Comparison of ENCODE assay signal across 5 fruit fly cellular contexts in the genomic region with DNA sequence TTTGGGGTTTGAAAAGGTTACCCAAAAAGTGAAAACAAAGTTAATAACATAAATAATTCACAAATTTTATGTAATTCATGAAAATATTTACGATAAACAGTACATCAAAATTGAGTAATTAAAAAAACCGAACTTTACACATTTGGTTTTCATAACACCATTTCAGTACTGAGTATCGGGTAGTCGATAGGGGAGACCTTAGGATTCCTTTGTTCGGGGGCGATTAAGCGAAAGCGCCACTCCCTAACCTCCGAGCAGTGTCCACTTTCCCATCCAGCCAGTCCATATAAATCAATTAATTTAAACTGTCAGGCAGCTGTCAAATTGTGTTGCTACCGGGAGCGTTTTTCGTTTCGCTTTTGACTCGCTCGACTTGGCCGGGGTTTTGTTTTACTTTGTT.
TF ChIP-seq lines count a peak whose summit lies in the region.

No protein-coding gene starts in this region.

- TF ChIP-seq CTCF in whole organism, embryonic (GFP tag; optimal IDR thresholded peaks at IDR 0.05; lab: Kevin White, UChicago), result no peak

TF ChIP-seq in whole organism, 6 proteins besides CTCF, POLR2A, EP300 and RAD21:
- TF ChIP-seq CG8478 (optimal IDR thresholded peaks at IDR 0.05; lab: Kevin White, UChicago) (no peak), usp (GFP tag; optimal IDR thresholded peaks at IDR 0.05; lab: Kevin White, UChicago) (no peak), Dll (optimal IDR thresholded peaks at IDR 0.05; lab: Kevin White, UChicago) (no peak), pan (optimal IDR thresholded peaks at IDR 0.05; lab: Kevin White, UChicago) (peak; percentile 68)

TF ChIP-seq in whole organism, embryonic, 481 proteins besides CTCF, POLR2A, EP300 and RAD21 (continues in another document):
- no peak for TF ChIP-seq fd3F (GFP tag; optimal IDR thresholded peaks at IDR 0.05; lab: Kevin White, UChicago)
- peak; percentile 41 for TF ChIP-seq CoRest (tag; optimal IDR thresholded peaks at IDR 0.05; lab: Kevin White, UChicago)
- peak; percentile 27 for TF ChIP-seq CG30431 (GFP tag; optimal IDR thresholded peaks at IDR 0.05; lab: Kevin White, UChicago)
- no peak for TF ChIP-seq Aef1 (GFP tag; IDR thresholded peaks at IDR 0.05; lab: Robert Waterston, UW)
- TF ChIP-seq prd (optimal IDR thresholded peaks at IDR 0.05; lab: Kevin White, UChicago), result no peak
- peak; percentile 40; the same call in 1 of the 3 replicates for TF ChIP-seq prd (GFP tag; IDR thresholded peaks at IDR 0.05; lab: Robert Waterston, UW)
- peak; percentile 74 for TF ChIP-seq otp (GFP tag; IDR thresholded peaks at IDR 0.05; lab: Robert Waterston, UW)
- peak; percentile 67 for TF ChIP-seq CG17829 (tag; optimal IDR thresholded peaks at IDR 0.05; lab: Kevin White, UChicago)
- TF ChIP-seq CG7745 (tag; optimal IDR thresholded peaks at IDR 0.05; lab: Kevin White, UChicago), result no peak
- TF ChIP-seq HLH4C (GFP tag; IDR thresholded peaks at IDR 0.05; lab: Robert Waterston, UW; ENCODE audit: partially characterized antibody), result no peak
- no peak for TF ChIP-seq zf30C (GFP tag; optimal IDR thresholded peaks at IDR 0.05; lab: Kevin White, UChicago)
- peak in 1 of 2 experiments; percentile 32 for TF ChIP-seq dpn (GFP tag; optimal IDR thresholded peaks at IDR 0.05; lab: Kevin White, UChicago)
- TF ChIP-seq CG3726 (GFP tag; IDR thresholded peaks at IDR 0.05; lab: Robert Waterston, UW), result 0 out of 3 replicates have a peak, but pooled peaks have one; percentile 33
- TF ChIP-seq CG18476 (GFP tag; optimal IDR thresholded peaks at IDR 0.05; lab: Kevin White, UChicago), result peak; percentile 24
- peak; percentile 50 for TF ChIP-seq CG31441 (GFP tag; IDR thresholded peaks at IDR 0.05; lab: Robert Waterston, UW)
- TF ChIP-seq unpg (GFP tag; optimal IDR thresholded peaks at IDR 0.05; lab: Kevin White, UChicago), result peak; percentile 45
- no peak for TF ChIP-seq tap (tag; optimal IDR thresholded peaks at IDR 0.05; lab: Kevin White, UChicago)
- TF ChIP-seq CG8765 (GFP tag; IDR thresholded peaks at IDR 0.05; lab: Robert Waterston, UW), result 0 out of 2 replicates have a peak, but pooled peaks have one; percentile 10
- peak; percentile 71 for TF ChIP-seq CG17361 (GFP tag; IDR thresholded peaks at IDR 0.05; lab: Robert Waterston, UW)

TF ChIP-seq in whole organism, prepupa, 60 proteins besides CTCF, POLR2A, EP300 and RAD21 (continues in another document):
- TF ChIP-seq CG11294 (GFP tag; IDR thresholded peaks at IDR 0.05; lab: Robert Waterston, UW) (no peak), CG6854 (GFP tag; optimal IDR thresholded peaks at IDR 0.05; lab: Kevin White, UChicago) (peak; percentile 0), Sox14 (GFP tag; optimal IDR thresholded peaks at IDR 0.05; lab: Kevin White, UChicago) (peak; percentile 58), esn (GFP tag; optimal IDR thresholded peaks at IDR 0.05; lab: Kevin White, UChicago) (peak; percentile 68), Smox (GFP tag; optimal IDR thresholded peaks at IDR 0.05; lab: Kevin White, UChicago) (peak; percentile 54), Hr4 (GFP tag; optimal IDR thresholded peaks at IDR 0.05; lab: Kevin White, UChicago) (peak; percentile 12), CG4318 (GFP tag; optimal IDR thresholded peaks at IDR 0.05; lab: Kevin White, UChicago) (no peak), eg (GFP tag; IDR thresholded peaks at IDR 0.05; lab: Robert Waterston, UW) (no peak), Lpt (GFP tag; optimal IDR thresholded peaks at IDR 0.05; lab: Kevin White, UChicago) (no peak), CG8319 (GFP tag; optimal IDR thresholded peaks at IDR 0.05; lab: Kevin White, UChicago) (no peak), pdm3 (GFP tag; optimal IDR thresholded peaks at IDR 0.05; lab: Kevin White, UChicago) (peak; percentile 23), CG6163 (GFP tag; IDR thresholded peaks at IDR 0.05; lab: Robert Waterston, UW) (0 out of 3 replicates have a peak, but pooled peaks have one; percentile 17), Eip78C (GFP tag; lab: Kevin White, UChicago) (peak; percentile 79), Eip75B (GFP tag; optimal IDR thresholded peaks at IDR 0.05; lab: Kevin White, UChicago) (peak; percentile 27), CG6276 (GFP tag; optimal IDR thresholded peaks at IDR 0.05; lab: Kevin White, UChicago) (no peak), CG8632 (GFP tag; optimal IDR thresholded peaks at IDR 0.05; lab: Kevin White, UChicago) (peak; percentile 7), CG11762 (GFP tag; optimal IDR thresholded peaks at IDR 0.05; lab: Kevin White, UChicago; ENCODE audit: insufficient read depth) (no peak), CG15336 (GFP tag; IDR thresholded peaks at IDR 0.05; lab: Robert Waterston, UW) (no peak), CG6808 (GFP tag; optimal IDR thresholded peaks at IDR 0.05; lab: Kevin White, UChicago) (no peak), cyc (GFP tag; optimal IDR thresholded peaks at IDR 0.05; lab: Kevin White, UChicago) (peak; percentile 9), Ets21C (GFP tag; optimal IDR thresholded peaks at IDR 0.05; lab: Kevin White, UChicago) (peak; percentile 38), Hr39 (GFP tag; optimal IDR thresholded peaks at IDR 0.05; lab: Kevin White, UChicago) (peak; percentile 72)

TF ChIP-seq in whole organism, pupa, 21 proteins besides CTCF, POLR2A, EP300 and RAD21:
- TF ChIP-seq CG34367 (tag; optimal IDR thresholded peaks at IDR 0.05; lab: Kevin White, UChicago) (no peak), CG8159 (tag; optimal IDR thresholded peaks at IDR 0.05; lab: Kevin White, UChicago) (peak; percentile 27)

TF ChIP-seq in whole organism, wandering third instar larva, 38 proteins besides CTCF, POLR2A, EP300 and RAD21:
- no peak for TF ChIP-seq pan (optimal IDR thresholded peaks at IDR 0.05; lab: Kevin White, UChicago)
- no peak for TF ChIP-seq usp (GFP tag; optimal IDR thresholded peaks at IDR 0.05; lab: Kevin White, UChicago)
- no peak for TF ChIP-seq Dfd (GFP tag; optimal IDR thresholded peaks at IDR 0.05; lab: Kevin White, UChicago)
- TF ChIP-seq Hr78 (GFP tag; optimal IDR thresholded peaks at IDR 0.05; lab: Kevin White, UChicago), result no peak
- no peak for TF ChIP-seq brk (GFP tag; optimal IDR thresholded peaks at IDR 0.05; lab: Kevin White, UChicago)
- TF ChIP-seq OdsH (GFP tag; optimal IDR thresholded peaks at IDR 0.05; lab: Kevin White, UChicago), result peak; percentile 33
- no peak for TF ChIP-seq sv (GFP tag; optimal IDR thresholded peaks at IDR 0.05; lab: Kevin White, UChicago)
- no peak for TF ChIP-seq Jra (GFP tag; optimal IDR thresholded peaks at IDR 0.05; lab: Kevin White, UChicago)
- TF ChIP-seq Hnf4 (GFP tag; optimal IDR thresholded peaks at IDR 0.05; lab: Kevin White, UChicago), result no peak
- TF ChIP-seq br (GFP tag; optimal IDR thresholded peaks at IDR 0.05; lab: Kevin White, UChicago), result peak; percentile 38
- no peak for TF ChIP-seq N (GFP tag; optimal IDR thresholded peaks at IDR 0.05; lab: Kevin White, UChicago)
- no peak for TF ChIP-seq Mio (GFP tag; optimal IDR thresholded peaks at IDR 0.05; lab: Kevin White, UChicago)
- TF ChIP-seq CG9705 (GFP tag; optimal IDR thresholded peaks at IDR 0.05; lab: Kevin White, UChicago), result no peak
- TF ChIP-seq rgr (GFP tag; optimal IDR thresholded peaks at IDR 0.05; lab: Kevin White, UChicago), result peak; percentile 42
- no peak for TF ChIP-seq Rel (GFP tag; optimal IDR thresholded peaks at IDR 0.05; lab: Kevin White, UChicago)
- TF ChIP-seq Rel (tag; optimal IDR thresholded peaks at IDR 0.05; lab: Kevin White, UChicago), result no peak
- TF ChIP-seq Vsx2 (GFP tag; optimal IDR thresholded peaks at IDR 0.05; lab: Kevin White, UChicago; ENCODE audit: partially characterized antibody), result no peak
- no peak for TF ChIP-seq Dif (GFP tag; optimal IDR thresholded peaks at IDR 0.05; lab: Kevin White, UChicago; ENCODE audit: partially characterized antibody)
- TF ChIP-seq CrebA (GFP tag; optimal IDR thresholded peaks at IDR 0.05; lab: Kevin White, UChicago; ENCODE audit: borderline replicate concordance), result no peak
- peak; percentile 20 for TF ChIP-seq Sp1 (GFP tag; optimal IDR thresholded peaks at IDR 0.05; lab: Kevin White, UChicago)
- TF ChIP-seq psq (GFP tag; optimal IDR thresholded peaks at IDR 0.05; lab: Kevin White, UChicago), result peak; percentile 22
- TF ChIP-seq dl (GFP tag; optimal IDR thresholded peaks at IDR 0.05; lab: Kevin White, UChicago; ENCODE audit: insufficient read depth in 1 of 2, partially characterized antibody in 2 of 2), result no peak
- peak; percentile 41 for TF ChIP-seq h (GFP tag; optimal IDR thresholded peaks at IDR 0.05; lab: Kevin White, UChicago)
- TF ChIP-seq fru (GFP tag; optimal IDR thresholded peaks at IDR 0.05; lab: Kevin White, UChicago), result peak; percentile 53
- TF ChIP-seq Abd-B (GFP tag; optimal IDR thresholded peaks at IDR 0.05; lab: Kevin White, UChicago), result no peak
- TF ChIP-seq dsf (GFP tag; optimal IDR thresholded peaks at IDR 0.05; lab: Kevin White, UChicago; ENCODE audit: borderline replicate concordance), result no peak
- TF ChIP-seq ey (GFP tag; optimal IDR thresholded peaks at IDR 0.05; lab: Kevin White, UChicago), result peak; percentile 0
- no peak for TF ChIP-seq Myc (optimal IDR thresholded peaks at IDR 0.05; lab: Kevin White, UChicago)
- no peak for TF ChIP-seq jim (GFP tag; optimal IDR thresholded peaks at IDR 0.05; lab: Kevin White, UChicago)
- no peak for TF ChIP-seq CG32264 (GFP tag; optimal IDR thresholded peaks at IDR 0.05; lab: Kevin White, UChicago)
- peak in 1 of 2 experiments; percentile 56 for TF ChIP-seq foxo (GFP tag; optimal IDR thresholded peaks at IDR 0.05; lab: Kevin White, UChicago)
- peak; percentile 34 for TF ChIP-seq HLH106 (tag; optimal IDR thresholded peaks at IDR 0.05; lab: Kevin White, UChicago)
- no peak for TF ChIP-seq sage (GFP tag; optimal IDR thresholded peaks at IDR 0.05; lab: Kevin White, UChicago)
- no peak for TF ChIP-seq GATAd (GFP tag; optimal IDR thresholded peaks at IDR 0.05; lab: Kevin White, UChicago)
- no peak for TF ChIP-seq tai (GFP tag; optimal IDR thresholded peaks at IDR 0.05; lab: Kevin White, UChicago)
- peak; percentile 16 for TF ChIP-seq woc (GFP tag; optimal IDR thresholded peaks at IDR 0.05; lab: Kevin White, UChicago)
- TF ChIP-seq dmrt93B (GFP tag; optimal IDR thresholded peaks at IDR 0.05; lab: Kevin White, UChicago), result no peak
- TF ChIP-seq lola (GFP tag; optimal IDR thresholded peaks at IDR 0.05; lab: Kevin White, UChicago), result no peak
- no peak for TF ChIP-seq Hr83 (GFP tag; optimal IDR thresholded peaks at IDR 0.05; lab: Kevin White, UChicago; ENCODE audit: poor library complexity, severe bottlenecking)
TF ChIP-seq in whole organism, wandering third instar larva: peak in this region for 11.
